Fruit fly (Drosophila melanogaster) whole organism, prepupa: ENCODE measurements around the gene Gdi.
A peak's percentile ranks its signal among the peaks of the same experiment; 100 is the strongest.

Experiments
- CG10631 ChIP-seq: fragments of 200-800 bp; sonication (Bioruptor generic); optimal IDR thresholded peaks from 2 replicates; lab custom pipeline; 2016; ENCODE audit warnings: missing biosample characterization, missing genetic modification characterization
- CG11762 ChIP-seq: fragments of 200-800 bp; sonication (Bioruptor generic); optimal IDR thresholded peaks from 3 replicates; lab custom pipeline; 2016; ENCODE audit warnings: missing biosample characterization, missing genetic modification characterization; ENCODE audit not compliant: insufficient read depth
- CG16779 ChIP-seq: fragments of 200-800 bp; sonication (Bioruptor generic); optimal IDR thresholded peaks from 3 replicates; lab custom pipeline; 2017; ENCODE audit warnings: missing biosample characterization, mild to moderate bottlenecking, missing genetic modification characterization
- CG32006 ChIP-seq: fragments of 200-800 bp; sonication (Bioruptor generic); optimal IDR thresholded peaks from 3 replicates; lab custom pipeline; 2017; ENCODE audit warnings: missing biosample characterization, mild to moderate bottlenecking, missing genetic modification characterization
- CG3919 ChIP-seq: fragments of 200-800 bp; sonication (Bioruptor generic); optimal IDR thresholded peaks from 3 replicates; lab custom pipeline; 2016; ENCODE audit warnings: missing biosample characterization, missing genetic modification characterization
- CG6163 ChIP-seq: fragments of 200-800 bp; sonication (Bioruptor generic); IDR thresholded peaks from 3 replicates; pipeline ENCODE4 v1.3.6; 2022; ENCODE audit warnings: missing biosample characterization, missing genetic modification characterization
- CG6276 ChIP-seq: fragments of 200-800 bp; sonication (Bioruptor generic); optimal IDR thresholded peaks from 2 replicates; lab custom pipeline; 2017; ENCODE audit warnings: missing biosample characterization, mild to moderate bottlenecking, missing genetic modification characterization
- CG6808 ChIP-seq: fragments of 200-800 bp; sonication (Bioruptor generic); optimal IDR thresholded peaks from 3 replicates; lab custom pipeline; 2017; ENCODE audit warnings: missing biosample characterization, missing genetic modification characterization, mild to moderate bottlenecking, moderate library complexity, missing genetic modification reagents
- CG6854 ChIP-seq: fragments of 200-800 bp; sonication (Bioruptor generic); optimal IDR thresholded peaks from 2 replicates; lab custom pipeline; 2017; ENCODE audit warnings: missing biosample characterization, mild to moderate bottlenecking, missing genetic modification characterization
- CG8319 ChIP-seq: fragments of 200-800 bp; sonication (Bioruptor generic); optimal IDR thresholded peaks from 3 replicates; lab custom pipeline; 2016; ENCODE audit warnings: missing biosample characterization, missing genetic modification characterization
- CG8632 ChIP-seq: fragments of 200-800 bp; sonication (Bioruptor generic); optimal IDR thresholded peaks from 3 replicates; lab custom pipeline; 2016; ENCODE audit warnings: missing biosample characterization, missing genetic modification characterization
- Eip75B ChIP-seq: fragments of 200-800 bp; sonication (Bioruptor generic); optimal IDR thresholded peaks from 3 replicates; lab custom pipeline; 2016; ENCODE audit warnings: missing biosample characterization, missing genetic modification characterization
- Eip78C ChIP-seq: fragments of 200-800 bp; sonication (Bioruptor generic); peaks from one replicate; lab custom pipeline; 2016; ENCODE audit warnings: missing biosample characterization, missing genetic modification characterization
- Eip93F ChIP-seq: fragments of 200-800 bp; sonication (Bioruptor generic); optimal IDR thresholded peaks from 2 replicates; lab custom pipeline; 2016; ENCODE audit warnings: missing biosample characterization, mild to moderate bottlenecking, missing genetic modification characterization
- Ets96B ChIP-seq: fragments of 200-800 bp; optimal IDR thresholded peaks from 2 replicates; lab custom pipeline; 2019; ENCODE audit warnings: missing biosample characterization, mild to moderate bottlenecking, missing genetic modification characterization, moderate library complexity
- Gug ChIP-seq: fragments of 200-800 bp; sonication (Bioruptor generic); IDR thresholded peaks from 2 replicates; pipeline ENCODE4 v1.3.6; 2022; ENCODE audit warnings: missing biosample characterization, missing genetic modification characterization
- Lpt ChIP-seq: fragments of 200-800 bp; sonication (Bioruptor generic); optimal IDR thresholded peaks from 3 replicates; lab custom pipeline; 2016; ENCODE audit warnings: missing biosample characterization, missing genetic modification characterization
- OdsH ChIP-seq: fragments of 200-800 bp; sonication (Bioruptor generic); optimal IDR thresholded peaks from 3 replicates; lab custom pipeline; 2016; ENCODE audit warnings: missing biosample characterization, missing genetic modification characterization
- Sox102F ChIP-seq: fragments of 200-800 bp; sonication (Bioruptor generic); optimal IDR thresholded peaks from 2 replicates; lab custom pipeline; 2016; ENCODE audit warnings: missing biosample characterization, mild to moderate bottlenecking, missing genetic modification characterization
- Sox15 ChIP-seq: fragments of 200-800 bp; sonication (Bioruptor generic); optimal IDR thresholded peaks from 3 replicates; lab custom pipeline; 2016; ENCODE audit warnings: missing biosample characterization, missing genetic modification characterization
- dac ChIP-seq: fragments of 200-800 bp; sonication (Bioruptor generic); optimal IDR thresholded peaks from 2 replicates; lab custom pipeline; 2017; ENCODE audit warnings: missing biosample characterization, mild to moderate bottlenecking, missing genetic modification characterization
- dsx ChIP-seq: fragments of 200-800 bp; optimal IDR thresholded peaks from 3 replicates; lab custom pipeline; 2019; ENCODE audit warnings: missing biosample characterization, mild to moderate bottlenecking, missing genetic modification characterization, moderate library complexity; ENCODE audit not compliant: poor library complexity, severe bottlenecking
- eg ChIP-seq: fragments of 200-800 bp; sonication (Bioruptor generic); IDR thresholded peaks from 3 replicates; pipeline ENCODE4 v1.3.6; 2022; ENCODE audit warnings: missing biosample characterization, missing genetic modification characterization
- fkh ChIP-seq: fragments of 200-800 bp; sonication (Bioruptor generic); optimal IDR thresholded peaks from 3 replicates; lab custom pipeline; 2017; ENCODE audit warnings: missing biosample characterization, mild to moderate bottlenecking, missing genetic modification characterization, moderate library complexity
- pdm3 ChIP-seq: fragments of 200-800 bp; sonication (Bioruptor generic); optimal IDR thresholded peaks from 3 replicates; lab custom pipeline; 2016; ENCODE audit warnings: missing biosample characterization, missing genetic modification characterization
- salr ChIP-seq, 2 experiments: fragments of 200-800 bp; sonication (Bioruptor generic); optimal IDR thresholded peaks; 3 replicates each; lab custom pipeline; 2016 to 2018; ENCODE audit warnings: missing biosample characterization in 2 of 2, missing genetic modification characterization in 2 of 2, mild to moderate bottlenecking in 1 of 2
- ss ChIP-seq, 2 experiments: fragments of 200-800 bp; sonication (Bioruptor generic); optimal IDR thresholded peaks; 2 replicates in 1 of 2; 3 replicates in 1 of 2; lab custom pipeline; 2017 to 2018; ENCODE audit warnings: mild to moderate bottlenecking in 2 of 2, missing biosample characterization in 2 of 2, missing genetic modification characterization in 2 of 2, moderate library complexity in 1 of 2
- svp ChIP-seq: fragments of 200-800 bp; sonication (Bioruptor generic); peaks from one replicate; lab custom pipeline; 2016; ENCODE audit warnings: missing biosample characterization, missing genetic modification characterization
- topi ChIP-seq: fragments of 200-800 bp; sonication (Bioruptor generic); optimal IDR thresholded peaks from 3 replicates; lab custom pipeline; 2016; ENCODE audit warnings: missing biosample characterization, missing genetic modification characterization

The Gdi gene

dm6 chr2L:9543871-9544270 is 49.2 kb upstream of the Gdi start, which contains the start of gene CG13113:
Gene CG13113 (plus strand): TSS chr2L:9544171.
- TF ChIP-seq CG11762 = no peak
- TF ChIP-seq pdm3 (GFP tag; lab: Kevin White, UChicago) = no peak
- no peak for TF ChIP-seq dac (GFP tag; lab: Kevin White, UChicago)

- TF ChIP-seq CG8319 (GFP tag; lab: Kevin White, UChicago) (no peak), Sox102F (GFP tag; lab: Kevin White, UChicago) (no peak), Ets96B (tag; lab: Kevin White, UChicago) (no peak), eg (GFP tag; lab: Robert Waterston, UW) (0 out of 3 replicates have a peak, but pooled peaks have one; percentile 9), dac (GFP tag; lab: Kevin White, UChicago) (no peak), dsx (GFP tag; lab: Kevin White, UChicago) (no peak), Sox15 (GFP tag; lab: Kevin White, UChicago) (no peak)
Observed at dm6 chr2L:9542578-9542977, 47.9 kb upstream of the Gdi start, which contains the start of gene Cpr30B. Gene Cpr30B (plus strand): TSS chr2L:9542878.

dm6 chr2L:9539988-9540573 is 45.4 kb upstream of the Gdi start, which contains the start of gene CG17855:
Gene CG17855 (plus strand): TSS chr2L:9540523.
- no peak for TF ChIP-seq CG10631 (GFP tag; lab: Kevin White, UChicago)
- TF ChIP-seq CG6276 = no peak
- no peak for TF ChIP-seq ss (GFP tag; optimal IDR thresholded peaks at IDR 0.05; lab: Kevin White, UChicago)
- TF ChIP-seq CG3919 (GFP tag; lab: Kevin White, UChicago) = no peak
- TF ChIP-seq svp (GFP tag; lab: Kevin White, UChicago) = no peak
- TF ChIP-seq CG6854 (GFP tag; lab: Kevin White, UChicago) = no peak
- no peak for TF ChIP-seq Sox102F (GFP tag; lab: Kevin White, UChicago)
- no peak for TF ChIP-seq CG16779 (tag; lab: Kevin White, UChicago)
- no peak for TF ChIP-seq CG6808 (GFP tag; lab: Kevin White, UChicago)
- TF ChIP-seq CG6163 (GFP tag; lab: Robert Waterston, UW) = no peak
- no peak for TF ChIP-seq Gug (GFP tag; lab: Robert Waterston, UW)
- TF ChIP-seq Eip75B (GFP tag; lab: Kevin White, UChicago) = no peak
- TF ChIP-seq dac (GFP tag; lab: Kevin White, UChicago) = no peak
- TF ChIP-seq, all 60 proteins: peak for 0

dm6 chr2L:9529858-9530378 is 35.2 kb upstream of the Gdi start:
- TF ChIP-seq Eip78C (peak; percentile 52), CG6163 (GFP tag; lab: Robert Waterston, UW) (0 out of 3 replicates have a peak, but pooled peaks have one; percentile 29), CG6276 (peak; percentile 4), topi (GFP tag; lab: Kevin White, UChicago) (no peak), fkh (peak; percentile 54), svp (GFP tag; lab: Kevin White, UChicago) (peak; percentile 62), CG32006 (peak; percentile 44), Eip93F (GFP tag; lab: Kevin White, UChicago) (no peak), Lpt (GFP tag; lab: Kevin White, UChicago) (no peak)

dm6 chr2L:9528215-9528614 is 33.5 kb upstream of the Gdi start, which contains the start of gene CG31883:
Gene CG31883 (plus strand): TSS chr2L:9528515.
- TF ChIP-seq CG8632 (GFP tag; lab: Kevin White, UChicago) = no peak
- TF ChIP-seq OdsH (GFP tag; lab: Kevin White, UChicago) = no peak
- TF ChIP-seq Eip93F (GFP tag; lab: Kevin White, UChicago) = no peak

dm6 chr2L:9526518-9526917 is 31.8 kb upstream of the Gdi start:
- TF ChIP-seq Eip78C (peak; percentile 7), fkh (peak; percentile 43), salr (GFP tag; optimal IDR thresholded peaks at IDR 0.05; lab: Kevin White, UChicago) (no peak)
- TF ChIP-seq, all 60 proteins: peak for 2
